Fruit fly (Drosophila melanogaster) whole organism, embryonic: Measurements from ENCODE around the gene CG42699.

Experiments
- Ada2b ChIP-seq: fragments of 200-800 bp; sonication (Bioruptor generic); IDR thresholded peaks from 2 replicates; pipeline ENCODE4 v1.3.6; 2022; ENCODE audit warnings: missing biosample characterization, missing genetic modification characterization
- Aef1 ChIP-seq: fragments of 200-800 bp; sonication (Bioruptor generic); IDR thresholded peaks from 3 replicates; pipeline ENCODE4 v1.3.6; 2022; ENCODE audit warnings: missing biosample characterization, missing genetic modification characterization
- B-H1 ChIP-seq: fragments of 200-800 bp; sonication (Bioruptor generic); IDR thresholded peaks from 3 replicates; pipeline ENCODE4 v1.3.6; 2022; ENCODE audit warnings: missing biosample characterization, missing genetic modification characterization
- CG1024 ChIP-seq: fragments of 200-800 bp; sonication (Bioruptor generic); IDR thresholded peaks from 2 replicates; pipeline ENCODE4 v1.3.6; 2022; ENCODE audit warnings: missing biosample characterization, missing genetic modification characterization
- CG10431 ChIP-seq: fragments of 200-800 bp; sonication (Bioruptor generic); optimal IDR thresholded peaks from 3 replicates; lab custom pipeline; 2018; ENCODE audit warnings: missing biosample characterization, mild to moderate bottlenecking, missing genetic modification characterization
- CG10462 ChIP-seq: fragments of 200-800 bp; sonication (Bioruptor generic); optimal IDR thresholded peaks from 2 replicates; lab custom pipeline; 2016; ENCODE audit warnings: missing biosample characterization, missing genetic modification characterization
- CG11560 ChIP-seq: fragments of 200-800 bp; sonication (Bioruptor generic); IDR thresholded peaks from 3 replicates; pipeline ENCODE4 v1.3.6; 2022; ENCODE audit warnings: missing biosample characterization, missing genetic modification characterization
- CG12155 ChIP-seq: fragments of 200-800 bp; sonication (Bioruptor generic); optimal IDR thresholded peaks from 3 replicates; lab custom pipeline; 2016; ENCODE audit warnings: missing biosample characterization, missing genetic modification characterization
- CG15601 ChIP-seq: fragments of 200-800 bp; sonication (Bioruptor generic); optimal IDR thresholded peaks from 3 replicates; lab custom pipeline; 2019; ENCODE audit warnings: missing biosample characterization, mild to moderate bottlenecking, missing genetic modification characterization, moderate library complexity
- CG2712 ChIP-seq: fragments of 200-800 bp; optimal IDR thresholded peaks from 3 replicates; lab custom pipeline; 2019; ENCODE audit warnings: missing biosample characterization, mild to moderate bottlenecking, missing genetic modification characterization, moderate library complexity
- CG30403 ChIP-seq: fragments of 200-800 bp; sonication (Bioruptor generic); optimal IDR thresholded peaks from 3 replicates; lab custom pipeline; 2016; ENCODE audit warnings: missing biosample characterization, missing genetic modification characterization
- CG34224 ChIP-seq: fragments of 200-800 bp; sonication (Bioruptor generic); IDR thresholded peaks from 3 replicates; pipeline ENCODE4 v1.3.6; 2022; ENCODE audit warnings: missing biosample characterization, missing genetic modification characterization; ENCODE audit not compliant: partially characterized antibody
- CG4360 ChIP-seq: fragments of 200-800 bp; sonication (Bioruptor generic); IDR thresholded peaks from 2 replicates; pipeline ENCODE4 v1.3.6; 2022; ENCODE audit warnings: missing biosample characterization, missing genetic modification characterization
- CG4854 ChIP-seq: fragments of 200-800 bp; sonication (Bioruptor generic); optimal IDR thresholded peaks from 2 replicates; lab custom pipeline; 2016; ENCODE audit warnings: missing biosample characterization, missing genetic modification characterization, inconsistent platforms
- CG5180 ChIP-seq: fragments of 200-800 bp; sonication (Bioruptor generic); optimal IDR thresholded peaks from 3 replicates; lab custom pipeline; 2017; ENCODE audit warnings: missing biosample characterization, missing genetic modification characterization, mild to moderate bottlenecking, moderate library complexity, missing genetic modification reagents
- CG6254 ChIP-seq: fragments of 200-800 bp; sonication (Bioruptor generic); optimal IDR thresholded peaks from 3 replicates; lab custom pipeline; 2017; ENCODE audit warnings: mild to moderate bottlenecking, missing biosample characterization, missing genetic modification reagents, missing genetic modification characterization
- CG8089 ChIP-seq: fragments of 200-800 bp; sonication (Bioruptor generic); optimal IDR thresholded peaks from 3 replicates; lab custom pipeline; 2016; ENCODE audit warnings: missing biosample characterization, missing genetic modification characterization
- CG8290 ChIP-seq, 3 experiments: fragments of 200-800 bp; sonication (Bioruptor generic); optimal IDR thresholded peaks; 2 replicates each; lab custom pipeline; 2016 to 2019; ENCODE audit warnings: missing biosample characterization in 3 of 3, missing genetic modification characterization in 3 of 3, mild to moderate bottlenecking in 2 of 3, moderate library complexity in 1 of 3
- CG9215 ChIP-seq: fragments of 200-800 bp; sonication (Bioruptor generic); IDR thresholded peaks from 2 replicates; pipeline ENCODE4 v1.3.6; 2022; ENCODE audit warnings: missing biosample characterization, missing genetic modification characterization
- CG9876 ChIP-seq: fragments of 200-800 bp; sonication (Bioruptor generic); optimal IDR thresholded peaks from 2 replicates; lab custom pipeline; 2016; ENCODE audit warnings: missing biosample characterization, missing genetic modification characterization
- CG9932 ChIP-seq: fragments of 200-800 bp; sonication (Bioruptor generic); IDR thresholded peaks from 2 replicates; pipeline ENCODE4 v1.3.6; 2022; ENCODE audit warnings: missing biosample characterization, missing genetic modification characterization
- Doc3 ChIP-seq: fragments of 200-800 bp; sonication (Bioruptor generic); IDR thresholded peaks from 3 replicates; pipeline ENCODE4 v1.3.6; 2022; ENCODE audit warnings: missing biosample characterization, missing genetic modification characterization; ENCODE audit not compliant: partially characterized antibody
- Dp ChIP-seq: fragments of 200-800 bp; sonication (Bioruptor generic); optimal IDR thresholded peaks from 2 replicates; lab custom pipeline; 2018; ENCODE audit warnings: missing biosample characterization, mild to moderate bottlenecking, missing genetic modification characterization, moderate library complexity
- Dref ChIP-seq: fragments of 200-800 bp; sonication (Bioruptor generic); IDR thresholded peaks from 2 replicates; pipeline ENCODE4 v1.3.6; 2022; ENCODE audit warnings: missing biosample characterization, missing genetic modification characterization
- Ets97D ChIP-seq: fragments of 200-800 bp; sonication (Bioruptor generic); optimal IDR thresholded peaks from 3 replicates; lab custom pipeline; 2016; ENCODE audit warnings: missing biosample characterization, missing genetic modification characterization
- Fer1 ChIP-seq: fragments of 200-800 bp; sonication (Bioruptor generic); optimal IDR thresholded peaks from 2 replicates; lab custom pipeline; 2017; ENCODE audit warnings: missing biosample characterization, mild to moderate bottlenecking, missing genetic modification characterization
- Gug ChIP-seq: fragments of 200-800 bp; sonication (Bioruptor generic); IDR thresholded peaks from 4 replicates; pipeline ENCODE4 v1.3.6; 2022; ENCODE audit warnings: missing biosample characterization, missing genetic modification characterization
- HLH3B ChIP-seq: fragments of 200-800 bp; sonication (Bioruptor generic); IDR thresholded peaks from 2 replicates; pipeline ENCODE4 v1.3.6; 2022; ENCODE audit warnings: missing biosample characterization, missing genetic modification characterization
- Mad ChIP-seq: fragments of 200-800 bp; sonication (Bioruptor generic); optimal IDR thresholded peaks from 2 replicates; lab custom pipeline; 2016; ENCODE audit warnings: missing biosample characterization, missing genetic modification characterization
- Mrtf ChIP-seq: fragments of 200-800 bp; sonication (Bioruptor generic); IDR thresholded peaks from 3 replicates; pipeline ENCODE4 v1.3.6; 2022; ENCODE audit warnings: missing biosample characterization, missing genetic modification characterization
- TFAM ChIP-seq: fragments of 200-800 bp; sonication (Bioruptor generic); optimal IDR thresholded peaks from 2 replicates; lab custom pipeline; 2017; ENCODE audit warnings: missing biosample characterization, missing genetic modification characterization, inconsistent platforms
- abd-A ChIP-seq: fragments of 200-800 bp; sonication (Bioruptor generic); optimal IDR thresholded peaks from 3 replicates; lab custom pipeline; 2019; ENCODE audit warnings: missing biosample characterization, mild to moderate bottlenecking, missing genetic modification characterization, moderate library complexity
- al ChIP-seq: fragments of 200-800 bp; sonication (Bioruptor generic); IDR thresholded peaks from 2 replicates; pipeline ENCODE4 v1.3.6; 2022; ENCODE audit warnings: missing biosample characterization, missing genetic modification characterization
- aop ChIP-seq: fragments of 200-800 bp; sonication (Bioruptor generic); IDR thresholded peaks from 2 replicates; pipeline ENCODE4 v1.3.6; 2022; ENCODE audit warnings: missing biosample characterization, missing genetic modification characterization
- ash1 ChIP-seq: fragments of 200-800 bp; sonication (Bioruptor generic); optimal IDR thresholded peaks from 2 replicates; lab custom pipeline; 2018; ENCODE audit warnings: missing biosample characterization, mild to moderate bottlenecking, missing genetic modification characterization
- chinmo ChIP-seq: fragments of 200-800 bp; sonication (Bioruptor generic); IDR thresholded peaks from 4 replicates; pipeline ENCODE4 v1.3.6; 2022; ENCODE audit warnings: missing biosample characterization, missing genetic modification characterization; ENCODE audit not compliant: partially characterized antibody
- da ChIP-seq: fragments of 200-800 bp; sonication (Bioruptor generic); optimal IDR thresholded peaks from 2 replicates; lab custom pipeline; 2016; ENCODE audit warnings: missing biosample characterization, missing genetic modification characterization
- dm ChIP-seq: fragments of 200-800 bp; sonication (Bioruptor generic); optimal IDR thresholded peaks from 3 replicates; lab custom pipeline; 2016; ENCODE audit warnings: missing biosample characterization, missing genetic modification characterization
- eyg ChIP-seq: fragments of 200-800 bp; sonication (Bioruptor generic); optimal IDR thresholded peaks from 3 replicates; lab custom pipeline; 2016; ENCODE audit warnings: missing biosample characterization, missing genetic modification characterization
- ind ChIP-seq: fragments of 200-800 bp; sonication (Bioruptor generic); optimal IDR thresholded peaks from 3 replicates; lab custom pipeline; 2016; ENCODE audit warnings: missing biosample characterization, missing genetic modification characterization
- org-1 ChIP-seq: fragments of 200-800 bp; sonication (Bioruptor generic); optimal IDR thresholded peaks from 2 replicates; lab custom pipeline; 2017; ENCODE audit warnings: missing biosample characterization, missing genetic modification characterization
- pita ChIP-seq: fragments of 200-800 bp; sonication (Bioruptor generic); optimal IDR thresholded peaks from 2 replicates; lab custom pipeline; 2017; ENCODE audit warnings: missing biosample characterization, mild to moderate bottlenecking, missing genetic modification characterization
- pum ChIP-seq: fragments of 200-800 bp; sonication (Bioruptor generic); optimal IDR thresholded peaks from 2 replicates; lab custom pipeline; 2016; ENCODE audit warnings: missing biosample characterization, missing genetic modification characterization
- pzg ChIP-seq: fragments of 200-800 bp; sonication (Bioruptor generic); optimal IDR thresholded peaks from 3 replicates; lab custom pipeline; 2018; ENCODE audit warnings: missing biosample characterization, mild to moderate bottlenecking, missing genetic modification characterization, moderate library complexity
- row ChIP-seq: fragments of 200-800 bp; sonication (Bioruptor generic); IDR thresholded peaks from 3 replicates; pipeline ENCODE4 v1.3.6; 2022; ENCODE audit warnings: missing biosample characterization, missing genetic modification characterization
- run ChIP-seq: fragments of 200-800 bp; sonication (Bioruptor generic); optimal IDR thresholded peaks from 3 replicates; lab custom pipeline; 2018; ENCODE audit warnings: missing biosample characterization, mild to moderate bottlenecking, missing genetic modification characterization
- schlank ChIP-seq: fragments of 200-800 bp; sonication (Bioruptor generic); optimal IDR thresholded peaks from 2 replicates; lab custom pipeline; 2018; ENCODE audit warnings: missing biosample characterization, mild to moderate bottlenecking, missing genetic modification characterization
- ssp ChIP-seq: fragments of 200-800 bp; sonication (Bioruptor generic); IDR thresholded peaks from 2 replicates; pipeline ENCODE4 v1.3.6; 2022; ENCODE audit warnings: missing biosample characterization, missing genetic modification characterization
- tgo ChIP-seq: fragments of 200-800 bp; sonication (Bioruptor generic); IDR thresholded peaks from 3 replicates; pipeline ENCODE4 v1.3.6; 2022; ENCODE audit warnings: missing biosample characterization, missing genetic modification characterization
- ttk ChIP-seq: fragments of 200-800 bp; sonication (Bioruptor generic); IDR thresholded peaks from 2 replicates; pipeline ENCODE4 v2.1.2; 2022; ENCODE audit warnings: missing biosample characterization, missing genetic modification characterization
- tup ChIP-seq: fragments of 200-800 bp; sonication (Bioruptor generic); optimal IDR thresholded peaks from 2 replicates; lab custom pipeline; 2016; ENCODE audit warnings: missing biosample characterization, mild to moderate bottlenecking, missing genetic modification characterization, moderate library complexity

Gene CG42699

dm6 chrX:5724744-5725185, 39.6 kb upstream of the CG42699 start (continued):
- TF ChIP-seq Dref: no peak
- TF ChIP-seq Aef1: 0 out of 3 replicates have a peak, but pooled peaks have one; percentile 10
- TF ChIP-seq CG15601 (tag; lab: Kevin White, UChicago): peak; percentile 27
- TF ChIP-seq tgo: peak; percentile 38; the same call in 1 of the 3 replicates
- TF ChIP-seq CG8290 (GFP tag; optimal IDR thresholded peaks at IDR 0.05; lab: Kevin White, UChicago): no peak
- peak in 1 of 2 experiments; percentile 76 for TF ChIP-seq CG8290 (tag; optimal IDR thresholded peaks at IDR 0.05; lab: Kevin White, UChicago)
- TF ChIP-seq ash1 (GFP tag; lab: Kevin White, UChicago): no peak
- peak; percentile 9 for TF ChIP-seq CG5180 (GFP tag; lab: Kevin White, UChicago)
- peak; percentile 54 for TF ChIP-seq Ada2b (GFP tag; lab: Robert Waterston, UW)
- no peak for TF ChIP-seq Dp (GFP tag; lab: Kevin White, UChicago)
- TF ChIP-seq CG11560 (tag; lab: Robert Waterston, UW): no peak; the same call in 2 of the 3 replicates
- TF ChIP-seq tup: no peak
- TF ChIP-seq CG6254: peak; percentile 25
- TF ChIP-seq Ets97D (GFP tag; lab: Kevin White, UChicago): no peak
- TF ChIP-seq CG10462 (GFP tag; lab: Kevin White, UChicago): no peak
- 0 out of 2 replicates have a peak, but pooled peaks have one; percentile 20 for TF ChIP-seq CG9932
- TF ChIP-seq CG30403 (GFP tag; lab: Kevin White, UChicago): peak; percentile 32
- TF ChIP-seq CG1024 (GFP tag; lab: Robert Waterston, UW): peak; percentile 46
- no peak for TF ChIP-seq CG9215 (GFP tag; lab: Robert Waterston, UW)
- TF ChIP-seq ttk (GFP tag; lab: Robert Waterston, UW): peak; percentile 32
- TF ChIP-seq eyg (GFP tag; lab: Kevin White, UChicago): peak; percentile 48
- no peak for TF ChIP-seq Doc3 (GFP tag; lab: Robert Waterston, UW)
- TF ChIP-seq HLH3B (GFP tag; lab: Robert Waterston, UW): peak; percentile 54
- no peak for TF ChIP-seq abd-A (tag; lab: Kevin White, UChicago)
- TF ChIP-seq org-1: peak; percentile 46
- TF ChIP-seq aop (GFP tag; lab: Robert Waterston, UW): no peak
- TF ChIP-seq run (tag; lab: Kevin White, UChicago): no peak
- no peak for TF ChIP-seq dm (GFP tag; lab: Kevin White, UChicago)
- no peak for TF ChIP-seq pzg (GFP tag; lab: Kevin White, UChicago)
- TF ChIP-seq Fer1 (GFP tag; lab: Kevin White, UChicago): no peak
- no peak for TF ChIP-seq B-H1 (GFP tag; lab: Robert Waterston, UW)
- TF ChIP-seq CG34224 (GFP tag; lab: Robert Waterston, UW): no peak
- peak; percentile 39 for TF ChIP-seq CG2712 (tag; lab: Kevin White, UChicago)
- peak; percentile 44; the same call in 1 of the 3 replicates for TF ChIP-seq Mrtf
- no peak for TF ChIP-seq pita (GFP tag; lab: Kevin White, UChicago)
- peak; percentile 47 for TF ChIP-seq ssp (GFP tag; lab: Robert Waterston, UW)
- no peak for TF ChIP-seq CG4360 (GFP tag; lab: Robert Waterston, UW)
- peak; percentile 53 for TF ChIP-seq row
- TF ChIP-seq chinmo (GFP tag; lab: Robert Waterston, UW): no peak
- peak; percentile 35 for TF ChIP-seq pum (GFP tag; lab: Kevin White, UChicago)
- TF ChIP-seq Gug (GFP tag; lab: Robert Waterston, UW): peak; percentile 17; the same call in 1 of the 4 replicates
- no peak for TF ChIP-seq schlank (tag; lab: Kevin White, UChicago)
- TF ChIP-seq CG8089 (GFP tag; lab: Kevin White, UChicago): peak; percentile 35
- TF ChIP-seq CG4854 (GFP tag; lab: Kevin White, UChicago): no peak
- no peak for TF ChIP-seq Mad (GFP tag; lab: Kevin White, UChicago)
- no peak for TF ChIP-seq da (GFP tag; lab: Kevin White, UChicago)
- TF ChIP-seq CG9876: peak; percentile 28
- TF ChIP-seq TFAM (GFP tag; lab: Kevin White, UChicago): no peak
- TF ChIP-seq CG10431 (GFP tag; lab: Kevin White, UChicago): no peak
- peak; percentile 48 for TF ChIP-seq ind (GFP tag; lab: Kevin White, UChicago)
- TF ChIP-seq al (GFP tag; lab: Robert Waterston, UW): no peak
- no peak for TF ChIP-seq CG12155 (GFP tag; lab: Kevin White, UChicago)
